Worm (Caenorhabditis elegans) whole organism, L4 larva: ENCODE data around the gene Y37E11AL.3.
A peak's percentile ranks its signal among the peaks of the same experiment; 100 is the strongest.

Experiments
- F44E2.7 ChIP-seq: fragments of 200-800 bp; sonication (Bioruptor generic); IDR thresholded peaks from 2 replicates; pipeline ENCODE4 v2.1.2; 2022; ENCODE audit warnings: missing genetic modification characterization, missing compliant biosample characterization
- R02D3.7 ChIP-seq: fragments of 150-350 bp; sonication (generic microtip); optimal IDR thresholded peaks from 3 replicates; lab custom pipeline; 2014; ENCODE audit warnings: missing biosample characterization, missing genetic modification characterization
- T20F7.1 ChIP-seq: fragments of 200-800 bp; sonication (Bioruptor generic); optimal IDR thresholded peaks from 2 replicates; lab custom pipeline; 2018; ENCODE audit warnings: mild to moderate bottlenecking, missing genetic modification characterization, missing compliant biosample characterization
- Y105C5A.15 ChIP-seq: fragments of 200-800 bp; sonication (Bioruptor generic); IDR thresholded peaks from 2 replicates; pipeline ENCODE4 v1.3.6; 2022; ENCODE audit warnings: missing genetic modification characterization, missing compliant biosample characterization
- Y48G9A.11 ChIP-seq: fragments of 200-800 bp; sonication (Bioruptor generic); IDR thresholded peaks from 2 replicates; pipeline ENCODE4 v1.3.6; 2022; ENCODE audit warnings: missing genetic modification reagents, missing genetic modification characterization, missing compliant biosample characterization
- ZK337.2 ChIP-seq: fragments of 200-800 bp; sonication (Bioruptor generic); IDR thresholded peaks from 2 replicates; pipeline ENCODE4 v1.3.6; 2022; ENCODE audit warnings: missing genetic modification reagents, missing genetic modification characterization, missing compliant biosample characterization
- aha-1 ChIP-seq: fragments of 150-350 bp; peaks from one replicate; lab custom pipeline; 2014; ENCODE audit warnings: missing biosample characterization, missing genetic modification characterization
- attf-4 ChIP-seq: sonication (generic microtip); optimal IDR thresholded peaks from 3 replicates; lab custom pipeline; 2017; ENCODE audit warnings: missing biosample characterization, missing genetic modification characterization
- ceh-20 ChIP-seq: fragments of 200-800 bp; sonication (Bioruptor generic); IDR thresholded peaks from 2 replicates; pipeline ENCODE4 v1.3.6; 2022; ENCODE audit warnings: missing genetic modification reagents, missing genetic modification characterization, missing compliant biosample characterization
- ceh-28 ChIP-seq: fragments of 150-350 bp; optimal IDR thresholded peaks from 2 replicates; lab custom pipeline; 2014; ENCODE audit warnings: missing biosample characterization, missing genetic modification reagents, missing genetic modification characterization
- ceh-44 ChIP-seq: fragments of 200-800 bp; sonication (Bioruptor generic); IDR thresholded peaks from 2 replicates; pipeline ENCODE4 v1.3.6; 2022; ENCODE audit warnings: missing genetic modification reagents, missing genetic modification characterization, missing compliant biosample characterization
- ces-1 ChIP-seq: fragments of 150-350 bp; sonication (generic microtip); optimal IDR thresholded peaks from 4 replicates; lab custom pipeline; 2014; ENCODE audit warnings: missing biosample characterization, missing genetic modification reagents, missing genetic modification characterization
- ctbp-1 ChIP-seq: fragments of 200-800 bp; sonication (Bioruptor generic); IDR thresholded peaks from 2 replicates; pipeline ENCODE4 v1.3.6; 2022; ENCODE audit warnings: missing genetic modification reagents, missing genetic modification characterization, missing compliant biosample characterization
- daf-16 ChIP-seq, 3 experiments: sonication (generic microtip); optimal IDR thresholded peaks; 2 replicates each; lab custom pipeline; 2016 to 2017; ENCODE audit warnings: missing genetic modification characterization in 3 of 3, missing genetic modification reagents in 3 of 3, mild to moderate bottlenecking in 2 of 3, missing compliant biosample characterization in 2 of 3, missing biosample characterization in 1 of 3, moderate library complexity in 1 of 3
- dmd-9 ChIP-seq: fragments of 200-800 bp; sonication (Bioruptor generic); IDR thresholded peaks from 2 replicates; pipeline ENCODE4 v1.3.6; 2022; ENCODE audit warnings: missing genetic modification reagents, missing genetic modification characterization, missing compliant biosample characterization
- duxl-1 ChIP-seq: sonication (generic microtip); optimal IDR thresholded peaks from 2 replicates; lab custom pipeline; 2016; ENCODE audit warnings: mild to moderate bottlenecking, missing genetic modification characterization, moderate library complexity, missing compliant biosample characterization; ENCODE audit not compliant: poor library complexity
- dve-1 ChIP-seq: sonication (generic microtip); optimal IDR thresholded peaks from 2 replicates; lab custom pipeline; 2017; ENCODE audit warnings: antibody characterized with exemption, mild to moderate bottlenecking, missing genetic modification characterization, missing compliant biosample characterization; ENCODE audit not compliant: insufficient read depth
- egl-43 ChIP-seq: fragments of 200-800 bp; sonication (Bioruptor generic); IDR thresholded peaks from 2 replicates; pipeline ENCODE4 v1.3.6; 2022; ENCODE audit warnings: missing genetic modification reagents, missing genetic modification characterization, missing compliant biosample characterization
- fos-1 ChIP-seq: fragments of 150-350 bp; optimal IDR thresholded peaks from 2 replicates; lab custom pipeline; 2014; ENCODE audit warnings: missing biosample characterization, missing genetic modification characterization
- gei-8 ChIP-seq: fragments of 200-800 bp; sonication (Bioruptor generic); optimal IDR thresholded peaks from 2 replicates; lab custom pipeline; 2018; ENCODE audit warnings: mild to moderate bottlenecking, missing genetic modification characterization, missing compliant biosample characterization
- hif-1 ChIP-seq, 2 experiments: sonication (generic microtip); optimal IDR thresholded peaks; 2 replicates each; lab custom pipeline; 2016 to 2017; ENCODE audit warnings: missing compliant biosample characterization in 2 of 2, missing genetic modification characterization in 2 of 2, missing genetic modification reagents in 2 of 2, missing genotype in 2 of 2, mild to moderate bottlenecking in 1 of 2
- hlh-11 ChIP-seq: fragments of 200-800 bp; sonication (Bioruptor generic); optimal IDR thresholded peaks from 2 replicates; lab custom pipeline; 2018; ENCODE audit warnings: mild to moderate bottlenecking, missing genetic modification characterization, missing compliant biosample characterization
- jun-1 ChIP-seq: fragments of 150-350 bp; optimal IDR thresholded peaks from 2 replicates; lab custom pipeline; 2014; ENCODE audit warnings: missing biosample characterization, missing genetic modification reagents, missing genetic modification characterization
- lin-1 ChIP-seq: fragments of 200-800 bp; sonication (Bioruptor generic); IDR thresholded peaks from 2 replicates; pipeline ENCODE4 v1.3.6; 2022; ENCODE audit warnings: missing genetic modification reagents, missing genetic modification characterization, missing compliant biosample characterization
- lin-38 ChIP-seq: fragments of 200-800 bp; sonication (Bioruptor generic); IDR thresholded peaks from 2 replicates; pipeline ENCODE4 v1.3.6; 2022; ENCODE audit warnings: missing genetic modification reagents, missing genetic modification characterization, missing compliant biosample characterization
- lin-39 ChIP-seq: fragments of 150-350 bp; optimal IDR thresholded peaks from 2 replicates; lab custom pipeline; 2014; ENCODE audit warnings: missing biosample characterization, missing genetic modification reagents, missing genetic modification characterization
- mes-2 ChIP-seq: sonication (generic microtip); optimal IDR thresholded peaks from 2 replicates; lab custom pipeline; 2016; ENCODE audit warnings: missing genotype, mild to moderate bottlenecking, missing genetic modification characterization, missing compliant biosample characterization; ENCODE audit not compliant: poor library complexity, severe bottlenecking
- nhr-11 ChIP-seq: fragments of 150-350 bp; optimal IDR thresholded peaks from 2 replicates; lab custom pipeline; 2014; ENCODE audit warnings: missing biosample characterization, missing genetic modification characterization
- nhr-237 ChIP-seq: sonication (generic microtip); optimal IDR thresholded peaks from 2 replicates; lab custom pipeline; 2017; ENCODE audit warnings: missing biosample characterization, missing genetic modification characterization
- nhr-28 ChIP-seq: fragments of 150-350 bp; optimal IDR thresholded peaks from 2 replicates; lab custom pipeline; 2014; ENCODE audit warnings: missing biosample characterization, missing genetic modification characterization
- nhr-41 ChIP-seq: fragments of 200-800 bp; sonication (Bioruptor generic); IDR thresholded peaks from 2 replicates; pipeline ENCODE4 v1.3.6; 2022; ENCODE audit warnings: missing genetic modification reagents, missing genetic modification characterization, missing compliant biosample characterization
- nhr-6 ChIP-seq: fragments of 150-350 bp; optimal IDR thresholded peaks from 2 replicates; lab custom pipeline; 2014; ENCODE audit warnings: missing biosample characterization, missing genetic modification characterization
- nhr-76 ChIP-seq: fragments of 150-350 bp; optimal IDR thresholded peaks from 2 replicates; lab custom pipeline; 2014; ENCODE audit warnings: missing biosample characterization, missing genetic modification characterization
- rbr-2 ChIP-seq: sonication (generic microtip); optimal IDR thresholded peaks from 2 replicates; lab custom pipeline; 2016; ENCODE audit warnings: missing genotype, missing genetic modification characterization, missing compliant biosample characterization
- spr-3 ChIP-seq: fragments of 200-800 bp; sonication (Bioruptor generic); optimal IDR thresholded peaks from 2 replicates; lab custom pipeline; 2018; ENCODE audit warnings: mild to moderate bottlenecking, missing genetic modification characterization, missing compliant biosample characterization
- tra-1 ChIP-seq: fragments of 200-800 bp; sonication (Bioruptor generic); IDR thresholded peaks from 2 replicates; pipeline ENCODE4 v1.3.6; 2022; ENCODE audit warnings: missing genetic modification reagents, missing genetic modification characterization, missing compliant biosample characterization
- unc-39 ChIP-seq: sonication (generic microtip); optimal IDR thresholded peaks from 2 replicates; lab custom pipeline; 2017; ENCODE audit warnings: missing biosample characterization, missing genetic modification characterization
- unc-62 ChIP-seq, 3 experiments: fragments of 150-350 bp in 1 of 3; sonication (generic microtip); optimal IDR thresholded peaks in 2 of 3; peaks in 1 of 3; 1 replicate in 1 of 3; 2 replicates in 2 of 3; lab custom pipeline; 2014 to 2017; ENCODE audit warnings: missing biosample characterization in 3 of 3, missing genetic modification characterization in 3 of 3, missing genetic modification reagents in 3 of 3, missing genotype in 1 of 3
- zfp-3 ChIP-seq: fragments of 200-800 bp; sonication (Bioruptor generic); conservative IDR thresholded peaks from 2 replicates; pipeline ENCODE4 v1.3.6; 2022; ENCODE audit warnings: missing genetic modification reagents, missing genetic modification characterization, missing compliant biosample characterization
- ztf-7 ChIP-seq: fragments of 150-350 bp; optimal IDR thresholded peaks from 2 replicates; lab custom pipeline; 2014; ENCODE audit warnings: missing biosample characterization, missing genetic modification characterization

Gene Y37E11AL.3

ce11 chrIV:3654214-3654613 lies 40.5 kb upstream of the Y37E11AL.3 start (continued):
- TF ChIP-seq unc-62 (GFP tag; optimal IDR thresholded peaks at IDR 0.05 in 1 of 2; lab: Kevin White, UChicago) (peak in 1 of 2 experiments; percentile 69), unc-62 (tag; optimal IDR thresholded peaks at IDR 0.05; lab: Kevin White, UChicago) (no peak), aha-1 (tag; lab: Kevin White, UChicago) (peak; percentile 96), dve-1 (tag; lab: Kevin White, UChicago) (peak; percentile 72), ztf-7 (tag; lab: Kevin White, UChicago) (no peak), hlh-11 (peak; percentile 93), gei-8 (GFP tag; lab: Kevin White, UChicago) (peak; percentile 31)

ce11 chrIV:3654823-3655222 lies 39.9 kb upstream of the Y37E11AL.3 start:
- TF ChIP-seq mes-2 (tag; lab: Kevin White, UChicago): no peak
- no peak for TF ChIP-seq hif-1 (tag; optimal IDR thresholded peaks at IDR 0.05; lab: Kevin White, UChicago)
- TF ChIP-seq tra-1: no peak
- no peak for TF ChIP-seq unc-39 (tag; lab: Kevin White, UChicago)
- TF ChIP-seq ctbp-1: no peak
- TF ChIP-seq Y105C5A.15 (GFP tag; lab: Robert Waterston, UW): no peak
- no peak for TF ChIP-seq ztf-7 (tag; lab: Kevin White, UChicago)
- no peak for TF ChIP-seq dmd-9 (GFP tag; lab: Robert Waterston, UW)
- TF ChIP-seq ceh-28 (tag; lab: Kevin White, UChicago): no peak
- no peak for TF ChIP-seq nhr-28 (tag; lab: Kevin White, UChicago)
- TF ChIP-seq lin-1 (GFP tag; lab: Robert Waterston, UW): no peak
- TF ChIP-seq nhr-41 (GFP tag; lab: Robert Waterston, UW): no peak
- no peak for TF ChIP-seq spr-3 (GFP tag; lab: Kevin White, UChicago)

ce11 chrIV:3655896-3656295 lies 38.8 kb upstream of the Y37E11AL.3 start:
- TF ChIP-seq daf-16 (GFP tag; optimal IDR thresholded peaks at IDR 0.05; lab: Kevin White, UChicago): peak in 1 of 2 experiments; percentile 66
- TF ChIP-seq daf-16 (tag; optimal IDR thresholded peaks at IDR 0.05; lab: Kevin White, UChicago): no peak
- no peak for TF ChIP-seq Y48G9A.11
- TF ChIP-seq attf-4: no peak
- TF ChIP-seq ces-1 (GFP tag; lab: Kevin White, UChicago): no peak
- no peak for TF ChIP-seq dve-1 (tag; lab: Kevin White, UChicago)
- TF ChIP-seq T20F7.1: no peak
- no peak for TF ChIP-seq fos-1 (tag; lab: Kevin White, UChicago)
- no peak for TF ChIP-seq jun-1
- no peak for TF ChIP-seq zfp-3 (GFP tag; lab: Robert Waterston, UW)
- TF ChIP-seq ceh-20 (GFP tag; lab: Robert Waterston, UW): no peak
- TF ChIP-seq hlh-11: no peak
- no peak for TF ChIP-seq nhr-237 (tag; lab: Kevin White, UChicago)
- no peak for TF ChIP-seq duxl-1 (tag; lab: Kevin White, UChicago)
- peak in 1 of 2 experiments; percentile 2 for TF ChIP-seq hif-1 (tag; optimal IDR thresholded peaks at IDR 0.05; lab: Kevin White, UChicago)
- no peak for TF ChIP-seq nhr-76 (tag; lab: Kevin White, UChicago)
- TF ChIP-seq unc-39 (tag; lab: Kevin White, UChicago): no peak
- TF ChIP-seq nhr-11 (tag; lab: Kevin White, UChicago): peak; percentile 52
- no peak for TF ChIP-seq lin-39
- TF ChIP-seq mes-2 (tag; lab: Kevin White, UChicago): no peak
- TF ChIP-seq R02D3.7 (tag; lab: Kevin White, UChicago): no peak
- TF ChIP-seq lin-1 (GFP tag; lab: Robert Waterston, UW): no peak
- TF ChIP-seq ZK337.2: no peak
- no peak for TF ChIP-seq egl-43
- no peak for TF ChIP-seq F44E2.7 (GFP tag; lab: Robert Waterston, UW)
- TF ChIP-seq rbr-2 (tag; lab: Kevin White, UChicago): no peak
- no peak for TF ChIP-seq ceh-44 (GFP tag; lab: Robert Waterston, UW)
- peak; percentile 87 for TF ChIP-seq aha-1 (tag; lab: Kevin White, UChicago)
- no peak for TF ChIP-seq lin-38 (GFP tag; lab: Robert Waterston, UW)
- no peak for TF ChIP-seq nhr-6 (tag; lab: Kevin White, UChicago)
- TF ChIP-seq unc-62 (GFP tag; optimal IDR thresholded peaks at IDR 0.05 in 1 of 2; lab: Kevin White, UChicago): peak in 1 of 2 experiments; percentile 60
- no peak for TF ChIP-seq unc-62 (tag; optimal IDR thresholded peaks at IDR 0.05; lab: Kevin White, UChicago)
